Worm (Caenorhabditis elegans) whole organism, late embryonic: ENCODE results near the gene Y54G2A.36.

Source experiments
- ets-4 ChIP-seq: sonication (generic microtip); optimal IDR thresholded peaks from 2 replicates; lab custom pipeline; 2016; ENCODE audit warnings: missing genetic modification characterization, missing compliant biosample characterization
- gmeb-2 ChIP-seq: sonication (generic microtip); optimal IDR thresholded peaks from 2 replicates; lab custom pipeline; 2016; ENCODE audit warnings: missing genetic modification characterization, inconsistent platforms, missing compliant biosample characterization
- nfya-1 ChIP-seq: sonication (generic microtip); optimal IDR thresholded peaks from 2 replicates; lab custom pipeline; 2017; ENCODE audit warnings: missing genetic modification characterization, mild to moderate bottlenecking, missing compliant biosample characterization, antibody characterized with exemption, moderate library complexity
- nhr-11 ChIP-seq: fragments of 150-350 bp; optimal IDR thresholded peaks from 2 replicates; lab custom pipeline; 2014; ENCODE audit warnings: missing biosample characterization, missing genetic modification characterization
- sox-2 ChIP-seq: fragments of 200-800 bp; sonication (Bioruptor generic); IDR thresholded peaks from 2 replicates; pipeline ENCODE4 v1.3.6; 2022; ENCODE audit warnings: missing genetic modification reagents, missing genetic modification characterization, missing compliant biosample characterization
- unc-55 ChIP-seq: sonication (generic microtip); optimal IDR thresholded peaks from 2 replicates; lab custom pipeline; 2017; ENCODE audit warnings: missing biosample characterization, missing genetic modification reagents, missing genetic modification characterization

DNA sequence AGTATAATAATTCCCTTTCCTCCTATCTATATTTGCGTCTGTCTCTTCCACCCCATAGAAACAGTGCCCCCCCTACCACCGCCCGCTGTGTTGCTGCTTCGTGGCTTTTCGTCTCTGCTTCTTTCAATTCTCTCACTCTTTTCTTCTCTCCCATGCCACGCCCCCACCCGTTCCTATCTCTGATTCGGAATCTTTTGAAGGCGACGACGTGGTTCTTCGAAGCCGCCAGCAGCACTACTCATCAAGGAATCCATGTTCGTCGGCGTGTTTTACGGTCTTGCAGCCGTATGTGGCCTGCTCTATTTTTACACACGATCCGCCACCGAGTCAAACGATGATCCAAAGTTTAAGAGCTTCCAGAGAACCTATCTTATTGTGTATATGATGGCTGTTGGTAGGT lies 33.7 kb downstream of the Y54G2A.36 start, which contains the start of gene samt-1:
- TF ChIP-seq sox-2 (GFP tag; lab: Robert Waterston, UW) (no peak), nhr-11 (tag; lab: Kevin White, UChicago) (no peak), ets-4 (tag; lab: Kevin White, UChicago) (no peak), unc-55 (GFP tag; lab: Kevin White, UChicago) (no peak), nfya-1 (no peak), gmeb-2 (tag; lab: Kevin White, UChicago) (no peak)
